Worm (Caenorhabditis elegans) whole organism, late embryonic: ENCODE results near the gene B0432.1.

Experiments used
- ama-1 ChIP-seq: fragments of 150-350 bp; optimal IDR thresholded peaks from 2 replicates; lab custom pipeline; 2014
- pha-4 ChIP-seq: fragments of 150-350 bp; optimal IDR thresholded peaks from 2 replicates; lab custom pipeline; 2018; ENCODE audit warnings: missing biosample characterization, missing genetic modification reagents, missing genetic modification characterization

DNA sequence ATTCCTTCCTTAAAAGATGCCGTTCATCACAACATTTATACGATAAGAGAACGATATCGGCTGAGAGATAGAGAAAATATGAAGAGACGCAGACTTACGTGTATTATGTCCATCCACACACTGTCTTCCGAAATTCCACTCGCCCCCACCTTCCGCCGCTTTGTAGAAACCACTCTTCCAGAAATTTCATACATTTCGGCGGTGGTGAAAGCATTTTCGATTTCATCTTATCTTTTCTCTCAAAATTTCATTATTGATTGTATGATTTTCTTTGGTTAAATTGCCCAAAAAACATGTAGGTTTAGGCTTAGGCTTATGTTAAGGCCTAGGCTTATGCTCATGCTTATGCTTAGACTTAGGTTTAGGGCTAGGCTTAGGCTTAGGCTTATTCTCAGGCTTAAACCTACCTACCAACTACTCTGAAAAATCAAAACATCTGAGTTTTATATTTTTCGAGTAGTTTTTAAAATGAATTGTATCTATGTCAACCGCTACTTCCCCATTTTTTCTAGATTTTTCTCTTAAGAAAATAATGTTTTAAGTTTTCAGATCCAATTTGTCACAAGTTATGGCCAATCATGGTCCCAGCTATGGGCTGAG lies 40.1 kb downstream of the B0432.1 start, which contains the start of gene cpn-2:
- TF ChIP-seq pha-4 (tag; lab: Kevin White, UChicago) (no peak), ama-1 (lab: Kevin White, UChicago) (no peak)
